Fruit fly (Drosophila melanogaster) whole organism, embryonic: Measurements from ENCODE around the gene Hexo1.
A peak's percentile ranks its signal among the peaks of the same experiment; 100 is the strongest.

Source experiments
- Ada2b ChIP-seq: fragments of 200-800 bp; sonication (Bioruptor generic); IDR thresholded peaks from 2 replicates; pipeline ENCODE4 v1.3.6; 2022; ENCODE audit warnings: missing biosample characterization, missing genetic modification characterization
- Adf1 ChIP-seq: fragments of 200-800 bp; sonication (Bioruptor generic); IDR thresholded peaks from 2 replicates; pipeline ENCODE4 v1.3.6; 2022; ENCODE audit warnings: missing biosample characterization, missing genetic modification characterization
- CG10274 ChIP-seq: fragments of 200-800 bp; sonication (Bioruptor generic); optimal IDR thresholded peaks from 3 replicates; lab custom pipeline; 2017; ENCODE audit warnings: missing biosample characterization, mild to moderate bottlenecking, missing genetic modification characterization
- CG11695 ChIP-seq: fragments of 200-800 bp; sonication (Bioruptor generic); IDR thresholded peaks from 3 replicates; pipeline ENCODE4 v1.3.6; 2022; ENCODE audit warnings: missing biosample characterization, missing genetic modification characterization
- CG12299 ChIP-seq: fragments of 200-800 bp; sonication (Bioruptor generic); optimal IDR thresholded peaks from 2 replicates; lab custom pipeline; 2018; ENCODE audit warnings: missing biosample characterization, mild to moderate bottlenecking, missing genetic modification characterization
- CG15011 ChIP-seq: fragments of 200-800 bp; sonication (Bioruptor generic); optimal IDR thresholded peaks from 3 replicates; lab custom pipeline; 2018; ENCODE audit warnings: missing biosample characterization, mild to moderate bottlenecking, missing genetic modification characterization
- CG18599 ChIP-seq: fragments of 200-800 bp; sonication (Bioruptor generic); optimal IDR thresholded peaks from 3 replicates; lab custom pipeline; 2017; ENCODE audit warnings: missing biosample characterization, missing genetic modification characterization, mild to moderate bottlenecking, moderate library complexity, missing genetic modification reagents
- CG32767 ChIP-seq: fragments of 200-800 bp; sonication (Bioruptor generic); IDR thresholded peaks from 2 replicates; pipeline ENCODE4 v1.3.6; 2022; ENCODE audit warnings: missing biosample characterization, missing genetic modification characterization
- CG3407 ChIP-seq: fragments of 200-800 bp; sonication (Bioruptor generic); optimal IDR thresholded peaks from 2 replicates; lab custom pipeline; 2018; ENCODE audit warnings: missing biosample characterization, mild to moderate bottlenecking, missing genetic modification characterization
- CG4360 ChIP-seq: fragments of 200-800 bp; sonication (Bioruptor generic); IDR thresholded peaks from 2 replicates; pipeline ENCODE4 v1.3.6; 2022; ENCODE audit warnings: missing biosample characterization, missing genetic modification characterization
- CG6689 ChIP-seq: fragments of 200-800 bp; sonication (Bioruptor generic); IDR thresholded peaks from 2 replicates; pipeline ENCODE4 v1.3.6; 2022; ENCODE audit warnings: missing biosample characterization, missing genetic modification characterization
- CG6765 ChIP-seq: fragments of 200-800 bp; sonication (Bioruptor generic); optimal IDR thresholded peaks from 3 replicates; lab custom pipeline; 2017; ENCODE audit warnings: missing biosample characterization, mild to moderate bottlenecking, missing genetic modification characterization
- CG6813 ChIP-seq: fragments of 200-800 bp; sonication (Bioruptor generic); optimal IDR thresholded peaks from 2 replicates; lab custom pipeline; 2017; ENCODE audit warnings: missing biosample characterization, missing genetic modification characterization, mild to moderate bottlenecking, moderate library complexity, missing genetic modification reagents
- CG6854 ChIP-seq: fragments of 200-800 bp; sonication (Bioruptor generic); optimal IDR thresholded peaks from 3 replicates; lab custom pipeline; 2017; ENCODE audit warnings: missing biosample characterization, mild to moderate bottlenecking, missing genetic modification characterization
- CG7357 ChIP-seq: fragments of 200-800 bp; sonication (Bioruptor generic); IDR thresholded peaks from 3 replicates; pipeline ENCODE4 v1.3.6; 2022; ENCODE audit warnings: missing biosample characterization, missing genetic modification characterization
- CG8089 ChIP-seq: fragments of 200-800 bp; sonication (Bioruptor generic); optimal IDR thresholded peaks from 3 replicates; lab custom pipeline; 2016; ENCODE audit warnings: missing biosample characterization, missing genetic modification characterization
- CG9932 ChIP-seq: fragments of 200-800 bp; sonication (Bioruptor generic); IDR thresholded peaks from 2 replicates; pipeline ENCODE4 v1.3.6; 2022; ENCODE audit warnings: missing biosample characterization, missing genetic modification characterization
- Dek ChIP-seq: fragments of 200-800 bp; sonication (Bioruptor generic); optimal IDR thresholded peaks from 3 replicates; lab custom pipeline; 2019; ENCODE audit warnings: missing biosample characterization, mild to moderate bottlenecking, missing genetic modification characterization, moderate library complexity
- ERR ChIP-seq: fragments of 200-800 bp; sonication (Bioruptor generic); optimal IDR thresholded peaks from 2 replicates; lab custom pipeline; 2016; ENCODE audit warnings: missing biosample characterization, missing genetic modification characterization
- HLH54F ChIP-seq: fragments of 200-800 bp; sonication (Bioruptor generic); optimal IDR thresholded peaks from 3 replicates; lab custom pipeline; 2016; ENCODE audit warnings: missing biosample characterization, missing genetic modification characterization
- Hsf ChIP-seq: fragments of 200-800 bp; sonication (Bioruptor generic); optimal IDR thresholded peaks from 3 replicates; lab custom pipeline; 2016; ENCODE audit warnings: missing biosample characterization, missing genetic modification characterization
- Kr ChIP-seq: fragments of 200-800 bp; sonication (Bioruptor generic); optimal IDR thresholded peaks from 2 replicates; lab custom pipeline; 2017; ENCODE audit warnings: missing biosample characterization, mild to moderate bottlenecking, missing genetic modification characterization
- Mes4 ChIP-seq: fragments of 200-800 bp; sonication (Bioruptor generic); optimal IDR thresholded peaks from 2 replicates; lab custom pipeline; 2016; ENCODE audit warnings: missing biosample characterization, missing genetic modification characterization
- NK7.1 ChIP-seq: fragments of 200-800 bp; sonication (Bioruptor generic); optimal IDR thresholded peaks from 3 replicates; lab custom pipeline; 2016; ENCODE audit warnings: missing biosample characterization, missing genetic modification characterization
- Nf-YA ChIP-seq: fragments of 200-800 bp; sonication (Bioruptor generic); IDR thresholded peaks from 2 replicates; pipeline ENCODE4 v1.3.6; 2022; ENCODE audit warnings: missing biosample characterization, missing genetic modification characterization
- Nf-YB ChIP-seq: fragments of 200-800 bp; sonication (Bioruptor generic); optimal IDR thresholded peaks from 3 replicates; lab custom pipeline; 2019; ENCODE audit warnings: missing biosample characterization, mild to moderate bottlenecking, missing genetic modification characterization, moderate library complexity
- Oaz ChIP-seq: fragments of 200-800 bp; sonication (Bioruptor generic); IDR thresholded peaks from 2 replicates; pipeline ENCODE4 v1.3.6; 2022; ENCODE audit warnings: missing biosample characterization, missing genetic modification characterization
- Poxn ChIP-seq: fragments of 200-800 bp; sonication (Bioruptor generic); IDR thresholded peaks from 2 replicates; pipeline ENCODE4 v1.3.6; 2022; ENCODE audit warnings: missing biosample characterization, missing genetic modification characterization
- ab ChIP-seq: fragments of 200-800 bp; sonication (Bioruptor generic); optimal IDR thresholded peaks from 2 replicates; lab custom pipeline; 2016; ENCODE audit warnings: missing biosample characterization, missing genetic modification characterization
- amos ChIP-seq: fragments of 200-800 bp; sonication (Bioruptor generic); IDR thresholded peaks from 2 replicates; pipeline ENCODE4 v1.3.6; 2022; ENCODE audit warnings: missing biosample characterization, missing genetic modification characterization; ENCODE audit not compliant: partially characterized antibody
- ato ChIP-seq: fragments of 200-800 bp; sonication (Bioruptor generic); IDR thresholded peaks from 2 replicates; pipeline ENCODE4 v1.3.6; 2022; ENCODE audit warnings: missing biosample characterization, missing genetic modification characterization; ENCODE audit not compliant: partially characterized antibody
- az2 ChIP-seq: fragments of 200-800 bp; sonication (Bioruptor generic); optimal IDR thresholded peaks from 3 replicates; lab custom pipeline; 2016; ENCODE audit warnings: missing biosample characterization, missing genetic modification characterization
- cg ChIP-seq: fragments of 200-800 bp; sonication (Bioruptor generic); optimal IDR thresholded peaks from 3 replicates; lab custom pipeline; 2019; ENCODE audit warnings: missing biosample characterization, mild to moderate bottlenecking, missing genetic modification characterization, moderate library complexity
- chn ChIP-seq: fragments of 200-800 bp; sonication (Bioruptor generic); optimal IDR thresholded peaks from 2 replicates; lab custom pipeline; 2016; ENCODE audit warnings: missing biosample characterization, missing genetic modification characterization
- crc ChIP-seq: fragments of 200-800 bp; sonication (Bioruptor generic); optimal IDR thresholded peaks from 2 replicates; lab custom pipeline; 2016; ENCODE audit warnings: missing biosample characterization, missing genetic modification characterization
- crp ChIP-seq, 2 experiments: fragments of 200-800 bp; sonication (Bioruptor generic); optimal IDR thresholded peaks; 2 replicates in 1 of 2; 3 replicates in 1 of 2; lab custom pipeline; 2017; ENCODE audit warnings: missing biosample characterization in 2 of 2, missing genetic modification characterization in 2 of 2, mild to moderate bottlenecking in 1 of 2, moderate library complexity in 1 of 2
- fru ChIP-seq: fragments of >200 bp; optimal IDR thresholded peaks from 2 replicates; lab custom pipeline; 2017
- gt ChIP-seq: fragments of 200-800 bp; sonication (Bioruptor generic); IDR thresholded peaks from 2 replicates; pipeline ENCODE4 v1.3.6; 2022; ENCODE audit warnings: missing biosample characterization, missing genetic modification characterization
- jumu ChIP-seq: fragments of 200-800 bp; sonication (Bioruptor generic); optimal IDR thresholded peaks from 3 replicates; lab custom pipeline; 2016; ENCODE audit warnings: missing biosample characterization, missing genetic modification characterization
- klu ChIP-seq: fragments of 200-800 bp; sonication (Bioruptor generic); IDR thresholded peaks from 2 replicates; pipeline ENCODE4 v1.3.6; 2022; ENCODE audit warnings: missing biosample characterization, missing genetic modification characterization
- lov ChIP-seq, 2 experiments: fragments of 200-800 bp in 1 of 2; fragments of >200 bp in 1 of 2; sonication (Bioruptor generic) in 1 of 2; IDR thresholded peaks in 1 of 2; optimal IDR thresholded peaks in 1 of 2; 2 replicates in 1 of 2; 3 replicates in 1 of 2; pipeline versions ENCODE4 v1.3.6 to Lab custom; 2017 to 2022; ENCODE audit warnings: missing biosample characterization in 1 of 2, missing genetic modification characterization in 1 of 2
- nerfin-2 ChIP-seq: fragments of 200-800 bp; sonication (Bioruptor generic); IDR thresholded peaks from 2 replicates; pipeline ENCODE4 v1.3.6; 2022; ENCODE audit warnings: missing biosample characterization, missing genetic modification characterization; ENCODE audit not compliant: partially characterized antibody
- salm ChIP-seq: fragments of 200-800 bp; sonication (Bioruptor generic); optimal IDR thresholded peaks from 2 replicates; lab custom pipeline; 2018; ENCODE audit warnings: missing biosample characterization, mild to moderate bottlenecking, missing genetic modification characterization
- sc ChIP-seq, 3 experiments: fragments of >200 bp in 2 of 3; fragments of 200-800 bp in 1 of 3; sonication (Bioruptor generic) in 1 of 3; optimal IDR thresholded peaks; 2 replicates in 2 of 3; 3 replicates in 1 of 3; lab custom pipeline; 2017; ENCODE audit warnings: mild to moderate bottlenecking in 1 of 3, missing biosample characterization in 1 of 3, missing genetic modification characterization in 1 of 3, missing genetic modification reagents in 1 of 3
- sna ChIP-seq: fragments of 200-800 bp; sonication (Bioruptor generic); IDR thresholded peaks from 2 replicates; pipeline ENCODE4 v1.3.6; 2022; ENCODE audit warnings: missing biosample characterization, missing genetic modification characterization; ENCODE audit not compliant: partially characterized antibody
- stc ChIP-seq: fragments of 200-800 bp; sonication (Bioruptor generic); IDR thresholded peaks from 2 replicates; pipeline ENCODE4 v1.3.6; 2022; ENCODE audit warnings: missing biosample characterization, missing genetic modification characterization
- tll ChIP-seq, 2 experiments: fragments of 200-800 bp in 1 of 2; fragments of >200 bp in 1 of 2; sonication (Bioruptor generic) in 1 of 2; optimal IDR thresholded peaks; 2 replicates each; lab custom pipeline; 2017 to 2019; ENCODE audit warnings: missing biosample characterization in 2 of 2, missing genetic modification characterization in 2 of 2, mild to moderate bottlenecking in 1 of 2, moderate library complexity in 1 of 2
- yki ChIP-seq: fragments of >200 bp; optimal IDR thresholded peaks from 3 replicates; lab custom pipeline; 2018

Hexo1 gene

DNA sequence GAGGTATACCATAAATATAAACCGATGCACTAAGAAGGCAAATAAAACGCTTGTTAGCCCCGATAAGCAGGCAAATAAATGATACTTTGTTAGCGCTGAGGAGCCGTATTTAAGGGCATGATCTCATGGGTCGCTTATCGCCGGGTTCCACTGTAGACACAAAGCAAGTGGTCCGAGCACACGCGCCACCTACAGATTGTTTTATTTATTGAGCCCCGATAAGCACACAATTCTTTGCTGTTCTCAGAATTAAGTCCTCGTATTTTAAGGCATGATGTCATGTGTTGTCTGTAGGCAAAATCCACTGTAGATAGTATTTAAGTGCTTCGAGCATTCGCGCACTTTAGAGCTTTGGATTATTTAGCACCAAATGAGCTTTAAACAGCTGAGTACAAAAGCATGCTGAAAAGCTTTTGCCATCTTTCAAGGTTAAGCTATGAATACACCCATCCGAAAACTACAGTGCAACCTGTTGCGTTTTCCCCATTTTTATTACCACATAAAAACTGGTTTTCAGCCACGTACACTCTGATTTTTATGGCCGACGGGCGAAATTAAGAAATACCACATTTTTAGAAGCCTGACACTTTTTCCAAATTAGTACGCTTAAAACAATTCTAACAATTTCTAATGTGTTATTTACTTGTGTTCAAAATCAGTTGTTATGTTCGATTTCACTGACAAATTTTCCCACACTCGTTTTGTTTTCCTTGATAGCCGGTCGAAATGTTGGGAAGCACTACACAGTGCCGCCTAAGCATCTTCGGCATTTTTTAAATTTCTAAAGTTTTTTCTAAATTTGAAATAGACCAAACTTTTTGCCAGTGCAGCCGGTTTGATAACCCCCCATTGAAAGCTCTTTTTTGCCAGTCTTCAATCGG, 48.8 kb upstream of the Hexo1 start, which contains the start of gene Sqor (continued):
- TF ChIP-seq Hsf (GFP tag; lab: Kevin White, UChicago) (peak; percentile 89), lov (optimal IDR thresholded peaks at IDR 0.05; lab: Kevin White, UChicago) (no peak), lov (GFP tag; IDR thresholded peaks at IDR 0.05; lab: Robert Waterston, UW) (peak; percentile 59; the same call in 1 of the 3 replicates), CG18599 (GFP tag; lab: Kevin White, UChicago) (peak; percentile 88), Mes4 (GFP tag; lab: Kevin White, UChicago) (peak; percentile 71), CG12299 (peak; percentile 83), CG6689 (GFP tag; lab: Robert Waterston, UW) (peak; percentile 75), CG4360 (peak; percentile 41; the same call in 1 of the 2 replicates), Dek (tag; lab: Kevin White, UChicago) (peak; percentile 91), crp (GFP tag; optimal IDR thresholded peaks at IDR 0.05; lab: Kevin White, UChicago) (peak in 1 of 2 experiments; percentile 80), Nf-YA (GFP tag; lab: Robert Waterston, UW) (peak; percentile 75), CG8089 (GFP tag; lab: Kevin White, UChicago) (peak; percentile 66), CG15011 (GFP tag; lab: Kevin White, UChicago) (peak; percentile 85), klu (GFP tag; lab: Robert Waterston, UW) (peak; percentile 51), az2 (GFP tag; lab: Kevin White, UChicago) (peak; percentile 72), cg (peak; percentile 20), Ada2b (peak; percentile 81), CG7357 (GFP tag; lab: Robert Waterston, UW) (peak; percentile 75), NK7.1 (GFP tag; lab: Kevin White, UChicago) (peak; percentile 89), sna (GFP tag; lab: Robert Waterston, UW) (no peak), Poxn (GFP tag; lab: Robert Waterston, UW) (peak; percentile 61), Adf1 (peak; percentile 23), fru (lab: Kevin White, UChicago) (no peak), CG9932 (peak; percentile 82), CG3407 (GFP tag; lab: Kevin White, UChicago) (peak; percentile 53), stc (GFP tag; lab: Robert Waterston, UW) (peak; percentile 72), Oaz (GFP tag; lab: Robert Waterston, UW) (peak; percentile 72), tll (GFP tag; optimal IDR thresholded peaks at IDR 0.05; lab: Kevin White, UChicago) (no peak), gt (GFP tag; lab: Robert Waterston, UW) (no peak), ato (GFP tag; lab: Robert Waterston, UW) (no peak), Kr (GFP tag; lab: Kevin White, UChicago) (no peak), CG32767 (GFP tag; lab: Robert Waterston, UW) (peak; percentile 76), CG11695 (GFP tag; lab: Robert Waterston, UW) (peak; percentile 85), yki (lab: Kevin White, UChicago) (no peak), chn (GFP tag; lab: Kevin White, UChicago) (peak; percentile 81), Nf-YB (peak; percentile 68), crc (GFP tag; lab: Kevin White, UChicago) (peak; percentile 86), jumu (peak; percentile 82), amos (GFP tag; lab: Robert Waterston, UW) (peak; percentile 36; the same call in 1 of the 2 replicates), sc (optimal IDR thresholded peaks at IDR 0.05; lab: Kevin White, UChicago) (no peak), sc (GFP tag; optimal IDR thresholded peaks at IDR 0.05; lab: Kevin White, UChicago) (no peak), ab (GFP tag; lab: Kevin White, UChicago) (peak; percentile 50), CG10274 (peak; percentile 77), salm (tag; lab: Kevin White, UChicago) (peak; percentile 77), CG6854 (peak; percentile 83), ERR (GFP tag; lab: Kevin White, UChicago) (peak; percentile 85), CG6765 (peak; percentile 86), HLH54F (peak; percentile 87), nerfin-2 (GFP tag; lab: Robert Waterston, UW) (peak; percentile 12; the same call in 1 of the 2 replicates), CG6813 (peak; percentile 74)
